Fruit fly (Drosophila melanogaster): ENCODE data around the gene CG34174.
A peak's percentile ranks its signal among the peaks of the same experiment; 100 is the strongest.

Gene CG34174

dm6 chr2L:2193357-2193780 is 20.7 kb upstream of the CG34174 start (continued):
- TF ChIP-seq Sox102F (GFP tag; optimal IDR thresholded peaks at IDR 0.05) (peak; percentile 45), Ets96B (tag; optimal IDR thresholded peaks at IDR 0.05) (peak; percentile 52), CG7368 (GFP tag; optimal IDR thresholded peaks at IDR 0.05) (peak; percentile 56), dsx (GFP tag; optimal IDR thresholded peaks at IDR 0.05; ENCODE audit: poor library complexity, severe bottlenecking) (peak; percentile 58), Sox14 (GFP tag; optimal IDR thresholded peaks at IDR 0.05) (peak; percentile 79), CG8119 (GFP tag; IDR thresholded peaks at IDR 0.05) (no peak), CG6163 (GFP tag; IDR thresholded peaks at IDR 0.05) (no peak)

dm6 chr2L:2194305-2194828 is 19.7 kb upstream of the CG34174 start:
- TF ChIP-seq Sox102F (GFP tag; optimal IDR thresholded peaks at IDR 0.05), result no peak
- peak; percentile 29 for TF ChIP-seq CG6854 (GFP tag; optimal IDR thresholded peaks at IDR 0.05)
- TF ChIP-seq svp (GFP tag), result peak; percentile 52
- peak; percentile 28 for TF ChIP-seq vri (GFP tag; optimal IDR thresholded peaks at IDR 0.05)
- no peak for TF ChIP-seq CG3032 (tag; optimal IDR thresholded peaks at IDR 0.05)
- peak; percentile 10 for TF ChIP-seq Blimp-1 (GFP tag; optimal IDR thresholded peaks at IDR 0.05)

DNA sequence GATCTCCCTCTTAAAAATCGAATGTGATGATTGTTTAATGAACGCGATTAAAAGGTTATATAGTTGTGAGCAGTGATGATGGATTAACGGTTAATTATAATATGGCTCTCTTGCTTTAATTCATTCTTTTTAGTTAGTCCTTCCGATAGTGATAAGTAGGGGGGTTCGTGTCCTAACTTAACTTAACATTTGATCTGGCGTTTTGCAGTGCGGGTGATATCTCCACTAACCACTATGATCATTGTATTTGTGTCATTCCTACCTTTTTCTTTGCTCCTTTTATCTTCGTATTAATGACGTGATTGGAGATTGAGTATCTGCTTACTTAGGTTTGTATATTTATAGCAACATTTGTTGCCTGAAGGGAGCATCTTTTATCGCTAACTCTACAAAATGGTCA is 18.7 kb upstream of the CG34174 start:
- TF ChIP-seq achi (GFP tag; optimal IDR thresholded peaks at IDR 0.05) (no peak), salr (GFP tag; optimal IDR thresholded peaks at IDR 0.05) (no peak), pdm3 (GFP tag; optimal IDR thresholded peaks at IDR 0.05) (no peak), CG10669 (GFP tag; optimal IDR thresholded peaks at IDR 0.05) (no peak), CG16779 (tag; optimal IDR thresholded peaks at IDR 0.05) (no peak), net (GFP tag; optimal IDR thresholded peaks at IDR 0.05) (no peak), CG11902 (GFP tag; optimal IDR thresholded peaks at IDR 0.05) (no peak), CG10631 (GFP tag; optimal IDR thresholded peaks at IDR 0.05) (no peak), CG15336 (GFP tag; IDR thresholded peaks at IDR 0.05) (no peak)

- TF ChIP-seq CG1621 (tag; optimal IDR thresholded peaks at IDR 0.05) (peak; percentile 93), dac (GFP tag; optimal IDR thresholded peaks at IDR 0.05) (peak; percentile 34), CG15336 (GFP tag; IDR thresholded peaks at IDR 0.05) (no peak), CG11294 (GFP tag; IDR thresholded peaks at IDR 0.05) (no peak), Sox102F (GFP tag; optimal IDR thresholded peaks at IDR 0.05) (peak; percentile 43), lz (GFP tag; optimal IDR thresholded peaks at IDR 0.05) (peak; percentile 61), CG4318 (GFP tag; optimal IDR thresholded peaks at IDR 0.05) (peak; percentile 37), pdm3 (GFP tag; optimal IDR thresholded peaks at IDR 0.05) (peak; percentile 69), Lpt (GFP tag; optimal IDR thresholded peaks at IDR 0.05) (peak; percentile 41), fd85E (GFP tag; optimal IDR thresholded peaks at IDR 0.05) (no peak), Blimp-1 (GFP tag; optimal IDR thresholded peaks at IDR 0.05) (peak; percentile 21), CG16779 (tag; optimal IDR thresholded peaks at IDR 0.05) (peak; percentile 65), topi (GFP tag; optimal IDR thresholded peaks at IDR 0.05) (peak; percentile 58), svp (GFP tag) (peak; percentile 100), CG8119 (GFP tag; IDR thresholded peaks at IDR 0.05) (no peak), net (GFP tag; optimal IDR thresholded peaks at IDR 0.05) (peak; percentile 47), CG10669 (GFP tag; optimal IDR thresholded peaks at IDR 0.05) (peak; percentile 9), Hr39 (GFP tag; optimal IDR thresholded peaks at IDR 0.05) (peak; percentile 77), Eip75B (GFP tag; optimal IDR thresholded peaks at IDR 0.05) (peak; percentile 84), Eip78C (GFP tag) (peak; percentile 80), Ets21C (GFP tag; optimal IDR thresholded peaks at IDR 0.05) (peak; percentile 52), Gug (GFP tag; IDR thresholded peaks at IDR 0.05) (no peak), Hr38 (GFP tag; optimal IDR thresholded peaks at IDR 0.05) (no peak), ss (GFP tag; optimal IDR thresholded peaks at IDR 0.05) (peak; percentile 62 to 78), CG8319 (GFP tag; optimal IDR thresholded peaks at IDR 0.05) (peak; percentile 31), vri (GFP tag; optimal IDR thresholded peaks at IDR 0.05) (peak; percentile 96), Sox14 (GFP tag; optimal IDR thresholded peaks at IDR 0.05) (peak; percentile 48), CG6163 (GFP tag; IDR thresholded peaks at IDR 0.05) (no peak), Smox (GFP tag; optimal IDR thresholded peaks at IDR 0.05) (peak; percentile 63), fkh (GFP tag; optimal IDR thresholded peaks at IDR 0.05) (peak; percentile 99), CG6854 (GFP tag; optimal IDR thresholded peaks at IDR 0.05) (peak; percentile 43), CG9139 (GFP tag; optimal IDR thresholded peaks at IDR 0.05) (peak; percentile 67), CG8632 (GFP tag; optimal IDR thresholded peaks at IDR 0.05) (peak; percentile 7), salr (GFP tag; optimal IDR thresholded peaks at IDR 0.05) (peak in 1 of 2 experiments; percentile 77), CG34406 (GFP tag; optimal IDR thresholded peaks at IDR 0.05) (peak; percentile 1)
These were observed 17.2 kb upstream of the CG34174 start for dm6 chr2L:2196590-2197474.

Measured in whole organism, prepupa.